Worm (Caenorhabditis elegans) whole organism, L4/young adult: ENCODE data around the gene col-130.

Source experiments
- dao-5 ChIP-seq: sonication (generic microtip); optimal IDR thresholded peaks from 2 replicates; lab custom pipeline; 2016; ENCODE audit warnings: missing genotype, missing genetic modification characterization, moderate library complexity, missing compliant biosample characterization
- him-1 ChIP-seq: sonication (generic microtip); optimal IDR thresholded peaks from 2 replicates; lab custom pipeline; 2016; ENCODE audit warnings: missing genotype, missing genetic modification reagents, missing genetic modification characterization, missing compliant biosample characterization

ce11 chrIV:12414601-12415000, 13.7 kb downstream of the col-130 start:
- TF ChIP-seq him-1 (tag; lab: Kevin White, UChicago) (no peak), dao-5 (tag; lab: Kevin White, UChicago) (no peak)
